Worm (Caenorhabditis elegans) whole organism, late embryonic: Measurements from ENCODE around the gene sra-27.

Source experiments
- ahr-1 ChIP-seq: sonication (generic microtip); optimal IDR thresholded peaks from 2 replicates; lab custom pipeline; 2016; ENCODE audit warnings: missing genetic modification characterization, missing compliant biosample characterization
- ceh-14 ChIP-seq: sonication (generic microtip); optimal IDR thresholded peaks from 2 replicates; lab custom pipeline; 2016; ENCODE audit warnings: missing genotype, missing genetic modification characterization, missing compliant biosample characterization
- ceh-18 ChIP-seq: sonication (generic microtip); optimal IDR thresholded peaks from 2 replicates; lab custom pipeline; 2016; ENCODE audit warnings: missing genetic modification characterization, missing compliant biosample characterization
- elt-2 ChIP-seq: sonication (generic microtip); optimal IDR thresholded peaks from 2 replicates; lab custom pipeline; 2016; ENCODE audit warnings: missing genetic modification reagents, missing genetic modification characterization, missing compliant biosample characterization
- fkh-10 ChIP-seq: fragments of 150-350 bp; optimal IDR thresholded peaks from 2 replicates; lab custom pipeline; 2014; ENCODE audit warnings: missing biosample characterization, missing genetic modification reagents, missing genetic modification characterization
- hlh-13 ChIP-seq: fragments of 200-800 bp; sonication (Bioruptor generic); optimal IDR thresholded peaks from 2 replicates; lab custom pipeline; 2018; ENCODE audit warnings: mild to moderate bottlenecking, missing genetic modification characterization, missing compliant biosample characterization
- hlh-30 ChIP-seq: sonication (generic microtip); optimal IDR thresholded peaks from 2 replicates; lab custom pipeline; 2017; ENCODE audit warnings: antibody characterized with exemption, missing genetic modification characterization, missing compliant biosample characterization; ENCODE audit not compliant: insufficient read depth
- nhr-232 ChIP-seq: sonication (generic microtip); optimal IDR thresholded peaks from 2 replicates; lab custom pipeline; 2016; ENCODE audit warnings: missing genetic modification characterization, missing compliant biosample characterization
- pqm-1 ChIP-seq: sonication (generic microtip); optimal IDR thresholded peaks from 2 replicates; lab custom pipeline; 2016; ENCODE audit warnings: missing genetic modification characterization, missing compliant biosample characterization
- rnt-1 ChIP-seq: sonication (generic microtip); optimal IDR thresholded peaks from 2 replicates; lab custom pipeline; 2016; ENCODE audit warnings: missing genetic modification characterization, missing compliant biosample characterization
- syd-9 ChIP-seq: sonication (generic microtip); optimal IDR thresholded peaks from 2 replicates; lab custom pipeline; 2016; ENCODE audit warnings: mild to moderate bottlenecking, missing genetic modification characterization, moderate library complexity, missing compliant biosample characterization
- zip-5 ChIP-seq: sonication (generic microtip); optimal IDR thresholded peaks from 2 replicates; lab custom pipeline; 2016; ENCODE audit warnings: missing genetic modification characterization, missing compliant biosample characterization

- TF ChIP-seq hlh-30 (tag; lab: Kevin White, UChicago) (no peak), elt-2 (tag; lab: Kevin White, UChicago) (no peak), syd-9 (no peak), nhr-232 (tag; lab: Kevin White, UChicago) (no peak), zip-5 (tag; lab: Kevin White, UChicago) (no peak), hlh-13 (GFP tag; lab: Kevin White, UChicago) (no peak), ahr-1 (tag; lab: Kevin White, UChicago) (no peak), ceh-14 (tag; lab: Kevin White, UChicago) (no peak), fkh-10 (GFP tag; lab: Kevin White, UChicago) (no peak), pqm-1 (tag; lab: Kevin White, UChicago) (no peak), ceh-18 (tag; lab: Kevin White, UChicago) (no peak), rnt-1 (no peak)
These were observed 46.6 kb downstream of the sra-27 start for ce11 chrII:6615232-6616029.
